Worm (Caenorhabditis elegans) whole organism, late embryonic: ENCODE results near the gene pqe-1.

Experiments
- C08G9.2 ChIP-seq: sonication (generic microtip); optimal IDR thresholded peaks from 2 replicates; lab custom pipeline; 2016; ENCODE audit warnings: mild to moderate bottlenecking, missing genetic modification characterization, moderate library complexity, missing compliant biosample characterization
- K02D7.2 ChIP-seq: sonication (generic microtip); optimal IDR thresholded peaks from 2 replicates; lab custom pipeline; 2017; ENCODE audit warnings: mild to moderate bottlenecking, missing genetic modification characterization, missing compliant biosample characterization
- ama-1 ChIP-seq: fragments of 150-350 bp; optimal IDR thresholded peaks from 2 replicates; lab custom pipeline; 2014
- ceh-34 ChIP-seq: sonication (generic microtip); optimal IDR thresholded peaks from 2 replicates; lab custom pipeline; 2016; ENCODE audit warnings: mild to moderate bottlenecking, missing genetic modification characterization, missing compliant biosample characterization
- ceh-9 ChIP-seq: sonication (generic microtip); optimal IDR thresholded peaks from 2 replicates; lab custom pipeline; 2016; ENCODE audit warnings: mild to moderate bottlenecking, missing genetic modification characterization, inconsistent platforms, missing compliant biosample characterization
- hlh-30 ChIP-seq: sonication (generic microtip); optimal IDR thresholded peaks from 2 replicates; lab custom pipeline; 2017; ENCODE audit warnings: antibody characterized with exemption, missing genetic modification characterization, missing compliant biosample characterization; ENCODE audit not compliant: insufficient read depth
- mec-3 ChIP-seq: sonication (generic microtip); optimal IDR thresholded peaks from 2 replicates; lab custom pipeline; 2016; ENCODE audit warnings: borderline replicate concordance, missing genetic modification characterization, missing compliant biosample characterization
- pqm-1 ChIP-seq: sonication (generic microtip); optimal IDR thresholded peaks from 2 replicates; lab custom pipeline; 2016; ENCODE audit warnings: missing genetic modification characterization, missing compliant biosample characterization
- sox-4 ChIP-seq: sonication (generic microtip); optimal IDR thresholded peaks from 2 replicates; lab custom pipeline; 2017; ENCODE audit warnings: mild to moderate bottlenecking, missing genetic modification characterization, inconsistent platforms, missing compliant biosample characterization
- syd-9 ChIP-seq: sonication (generic microtip); optimal IDR thresholded peaks from 2 replicates; lab custom pipeline; 2016; ENCODE audit warnings: mild to moderate bottlenecking, missing genetic modification characterization, moderate library complexity, missing compliant biosample characterization
- tbx-2 ChIP-seq: sonication (generic microtip); optimal IDR thresholded peaks from 2 replicates; lab custom pipeline; 2016; ENCODE audit warnings: missing genetic modification characterization, missing compliant biosample characterization
- unc-3 ChIP-seq, 2 experiments: fragments of 200-800 bp in 1 of 2; sonication (Bioruptor generic) in 1 of 2; sonication (generic microtip) in 1 of 2; conservative IDR thresholded peaks in 1 of 2; optimal IDR thresholded peaks in 1 of 2; 2 replicates each; pipeline versions ENCODE4 v1.3.6 to Lab custom; 2016 to 2022; ENCODE audit warnings: missing compliant biosample characterization in 2 of 2, missing genetic modification characterization in 2 of 2, missing genetic modification reagents in 1 of 2

DNA sequence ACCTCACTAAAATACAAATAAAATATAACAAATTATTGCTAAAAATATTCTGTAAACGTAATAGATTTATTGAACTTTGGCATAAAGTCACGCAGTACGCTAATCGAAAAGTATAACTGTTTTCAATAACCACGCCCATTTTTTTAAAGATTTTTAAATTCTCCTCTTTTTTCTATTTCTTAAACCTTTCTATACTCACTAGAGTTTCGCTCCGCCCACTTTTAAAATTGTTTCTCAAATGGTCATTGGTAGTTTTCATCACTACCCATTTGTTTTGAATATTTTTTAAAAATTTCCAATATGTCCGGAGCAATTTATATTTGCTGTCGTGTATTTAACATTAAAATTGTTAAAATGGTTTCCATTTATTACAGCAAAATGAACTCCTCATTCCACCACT lies 50.9 kb downstream of the pqe-1 start, which contains the start of gene Y32H12A.1:
- TF ChIP-seq unc-3 (GFP tag; conservative IDR thresholded peaks at IDR 0.05; lab: Robert Waterston, UW) (no peak), unc-3 (tag; optimal IDR thresholded peaks at IDR 0.05; lab: Kevin White, UChicago) (no peak), tbx-2 (tag; lab: Kevin White, UChicago) (no peak), hlh-30 (tag; lab: Kevin White, UChicago) (no peak), sox-4 (no peak), C08G9.2 (tag; lab: Kevin White, UChicago) (no peak), ceh-34 (no peak), syd-9 (tag; lab: Kevin White, UChicago) (no peak), mec-3 (tag; lab: Kevin White, UChicago) (no peak), ceh-9 (tag; lab: Kevin White, UChicago) (no peak), K02D7.2 (no peak), ama-1 (lab: Kevin White, UChicago) (no peak), pqm-1 (tag; lab: Kevin White, UChicago) (no peak)
